Worm (Caenorhabditis elegans) whole organism, L2 larva: Measurements from ENCODE around the gene C28C12.12.

Source experiments
- F13H6.1 ChIP-seq: sonication (generic microtip); optimal IDR thresholded peaks from 2 replicates; lab custom pipeline; 2016; ENCODE audit warnings: missing genetic modification characterization, missing compliant biosample characterization
- ZK546.5 ChIP-seq: sonication (generic microtip); optimal IDR thresholded peaks from 2 replicates; lab custom pipeline; 2017; ENCODE audit warnings: missing biosample characterization, missing genetic modification characterization
- ceh-16 ChIP-seq: fragments of 150-350 bp; optimal IDR thresholded peaks from 2 replicates; lab custom pipeline; 2014; ENCODE audit warnings: missing biosample characterization, missing genetic modification characterization
- ceh-82 ChIP-seq: fragments of 150-350 bp; optimal IDR thresholded peaks from 2 replicates; lab custom pipeline; 2014; ENCODE audit warnings: missing biosample characterization, missing genetic modification characterization
- crh-2 ChIP-seq: sonication (generic microtip); optimal IDR thresholded peaks from 2 replicates; lab custom pipeline; 2017; ENCODE audit warnings: missing biosample characterization, missing genetic modification characterization
- dmd-4 ChIP-seq: sonication (generic microtip); optimal IDR thresholded peaks from 2 replicates; lab custom pipeline; 2017; ENCODE audit warnings: missing biosample characterization, missing genetic modification characterization
- elt-1 ChIP-seq: fragments of 150-350 bp; optimal IDR thresholded peaks from 2 replicates; lab custom pipeline; 2014; ENCODE audit warnings: missing biosample characterization, missing genetic modification characterization
- fos-1 ChIP-seq: fragments of 150-350 bp; optimal IDR thresholded peaks from 2 replicates; lab custom pipeline; 2014; ENCODE audit warnings: missing biosample characterization, missing genetic modification characterization
- gmeb-1 ChIP-seq: fragments of 150-350 bp; optimal IDR thresholded peaks from 2 replicates; lab custom pipeline; 2014; ENCODE audit warnings: missing biosample characterization, missing genetic modification characterization
- lin-13 ChIP-seq: fragments of 150-350 bp; optimal IDR thresholded peaks from 2 replicates; lab custom pipeline; 2014; ENCODE audit warnings: missing biosample characterization, missing genetic modification reagents, missing genetic modification characterization
- lin-39 ChIP-seq: fragments of 150-350 bp; optimal IDR thresholded peaks from 2 replicates; lab custom pipeline; 2014; ENCODE audit warnings: missing biosample characterization, missing genetic modification reagents, missing genetic modification characterization
- lsy-2 ChIP-seq, 2 experiments: fragments of 150-350 bp in 1 of 2; sonication (generic microtip) in 1 of 2; optimal IDR thresholded peaks; 2 replicates each; lab custom pipeline; 2014 to 2017; ENCODE audit warnings: missing biosample characterization in 2 of 2, missing genetic modification characterization in 2 of 2
- mab-5 ChIP-seq: fragments of 150-350 bp; optimal IDR thresholded peaks from 2 replicates; lab custom pipeline; 2014; ENCODE audit warnings: missing biosample characterization, missing genetic modification characterization
- mdl-1 ChIP-seq, 2 experiments: fragments of 150-350 bp in 1 of 2; sonication (generic microtip) in 1 of 2; optimal IDR thresholded peaks; 2 replicates each; lab custom pipeline; 2017; ENCODE audit warnings: missing biosample characterization in 2 of 2, missing genetic modification characterization in 2 of 2
- nhr-12 ChIP-seq: fragments of 150-350 bp; optimal IDR thresholded peaks from 2 replicates; lab custom pipeline; 2014; ENCODE audit warnings: missing biosample characterization, missing genetic modification characterization
- nhr-237 ChIP-seq: fragments of 150-350 bp; optimal IDR thresholded peaks from 2 replicates; lab custom pipeline; 2014; ENCODE audit warnings: missing biosample characterization, missing genetic modification characterization
- nhr-25 ChIP-seq: fragments of 150-350 bp; sonication (generic microtip); optimal IDR thresholded peaks from 3 replicates; lab custom pipeline; 2014; ENCODE audit warnings: missing biosample characterization, missing genetic modification characterization
- nhr-6 ChIP-seq: fragments of 150-350 bp; optimal IDR thresholded peaks from 2 replicates; lab custom pipeline; 2014; ENCODE audit warnings: missing biosample characterization, missing genetic modification characterization
- sem-4 ChIP-seq: fragments of 150-350 bp; optimal IDR thresholded peaks from 2 replicates; lab custom pipeline; 2014; ENCODE audit warnings: missing biosample characterization, missing genetic modification reagents, missing genetic modification characterization
- skn-1 ChIP-seq: sonication (generic microtip); optimal IDR thresholded peaks from 2 replicates; lab custom pipeline; 2017; ENCODE audit warnings: missing biosample characterization, missing genetic modification characterization
- sma-3 ChIP-seq: sonication (generic microtip); optimal IDR thresholded peaks from 2 replicates; lab custom pipeline; 2016; ENCODE audit warnings: missing genetic modification reagents, missing genetic modification characterization, missing compliant biosample characterization
- sma-9 ChIP-seq, 2 experiments: fragments of 150-350 bp in 1 of 2; sonication (generic microtip) in 1 of 2; optimal IDR thresholded peaks; 2 replicates each; lab custom pipeline; 2014 to 2016; ENCODE audit warnings: missing genetic modification characterization in 2 of 2, mild to moderate bottlenecking in 1 of 2, missing biosample characterization in 1 of 2, missing compliant biosample characterization in 1 of 2, missing genetic modification reagents in 1 of 2, moderate library complexity in 1 of 2
- snpc-4 ChIP-seq: fragments of 150-350 bp; optimal IDR thresholded peaks from 2 replicates; lab custom pipeline; 2014; ENCODE audit warnings: missing biosample characterization, missing genetic modification characterization
- unc-39 ChIP-seq: fragments of 150-350 bp; optimal IDR thresholded peaks from 2 replicates; lab custom pipeline; 2014; ENCODE audit warnings: missing biosample characterization, missing genetic modification characterization
- zag-1 ChIP-seq: fragments of 150-350 bp; optimal IDR thresholded peaks from 2 replicates; lab custom pipeline; 2014; ENCODE audit warnings: missing biosample characterization, missing genetic modification characterization
- ztf-1 ChIP-seq: fragments of 200-800 bp; sonication (Bioruptor generic); conservative IDR thresholded peaks from 2 replicates; pipeline ENCODE4 v1.3.6; 2022; ENCODE audit warnings: missing genetic modification characterization, missing compliant biosample characterization
- ztf-4 ChIP-seq: fragments of 150-350 bp; optimal IDR thresholded peaks from 2 replicates; lab custom pipeline; 2014; ENCODE audit warnings: missing biosample characterization, missing genetic modification characterization

Gene C28C12.12

DNA sequence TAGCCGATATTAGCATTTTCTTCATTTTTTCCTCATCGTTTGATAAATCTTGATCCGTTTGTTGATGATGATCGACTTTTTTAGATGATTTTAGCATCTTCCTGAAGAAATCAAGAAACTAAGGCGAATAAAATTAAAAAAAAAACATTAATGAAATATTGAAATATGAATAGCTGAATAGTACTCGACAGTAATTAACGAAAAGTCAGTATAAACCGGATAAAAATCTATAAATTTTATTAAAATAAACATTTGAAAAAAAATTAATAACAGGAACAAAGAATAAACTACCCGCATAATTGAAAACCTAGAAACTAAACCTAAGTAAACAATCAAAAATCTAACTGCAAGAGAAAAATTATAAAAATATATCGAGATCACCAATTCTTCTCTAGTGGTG is at the start of gene C28C12.12:
TSS of gene C28C12.12 (minus strand) at position 101 of the 400 bp plus-strand sequence.
- TF ChIP-seq ceh-16 (tag; lab: Kevin White, UChicago) (no peak), nhr-237 (tag; lab: Kevin White, UChicago) (no peak), sem-4 (tag; lab: Kevin White, UChicago) (no peak), elt-1 (no peak), nhr-12 (tag; lab: Kevin White, UChicago) (no peak), gmeb-1 (tag; lab: Kevin White, UChicago) (no peak)

DNA sequence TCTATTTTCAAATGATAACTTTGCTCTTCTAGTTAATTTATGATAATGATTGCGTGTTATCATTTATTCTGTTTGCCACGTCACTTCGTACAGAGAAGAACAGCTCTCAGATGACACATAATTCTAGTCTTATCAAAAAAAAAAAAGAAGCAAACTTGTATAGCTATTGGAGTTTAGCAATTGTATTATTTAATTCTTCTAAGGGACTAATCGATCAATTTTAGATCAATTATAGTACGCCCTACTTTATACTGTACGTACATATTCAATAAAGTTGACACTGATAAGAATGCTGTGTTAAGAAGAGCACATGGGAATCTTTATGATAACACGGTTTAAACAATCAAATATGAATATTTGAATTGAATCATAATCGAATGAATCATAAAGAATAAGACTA is 46.1 kb upstream of the C28C12.12 start:
- TF ChIP-seq nhr-6 (tag; lab: Kevin White, UChicago): no peak
- no peak for TF ChIP-seq lin-39 (tag; lab: Kevin White, UChicago)
- TF ChIP-seq sma-9 (GFP tag; optimal IDR thresholded peaks at IDR 0.05; lab: Kevin White, UChicago): peak; percentile 19
- no peak for TF ChIP-seq sma-9 (tag; optimal IDR thresholded peaks at IDR 0.05; lab: Kevin White, UChicago)
- no peak for TF ChIP-seq lsy-2 (tag; optimal IDR thresholded peaks at IDR 0.05; lab: Kevin White, UChicago)
- no peak for TF ChIP-seq sem-4 (tag; lab: Kevin White, UChicago)
- no peak for TF ChIP-seq mab-5 (tag; lab: Kevin White, UChicago)
- no peak for TF ChIP-seq zag-1 (tag; lab: Kevin White, UChicago)
- peak; percentile 65 for TF ChIP-seq crh-2 (tag; lab: Kevin White, UChicago)
- no peak for TF ChIP-seq skn-1 (tag; lab: Kevin White, UChicago)
- TF ChIP-seq ceh-16 (tag; lab: Kevin White, UChicago): no peak
- TF ChIP-seq lin-13 (GFP tag; lab: Kevin White, UChicago): no peak
- TF ChIP-seq ZK546.5 (tag; lab: Kevin White, UChicago): no peak
- no peak for TF ChIP-seq ztf-4 (tag; lab: Kevin White, UChicago)
- TF ChIP-seq fos-1 (tag; lab: Kevin White, UChicago): peak; percentile 94
- TF ChIP-seq nhr-237 (tag; lab: Kevin White, UChicago): no peak
- no peak for TF ChIP-seq ztf-1 (GFP tag; lab: Robert Waterston, UW)

DNA sequence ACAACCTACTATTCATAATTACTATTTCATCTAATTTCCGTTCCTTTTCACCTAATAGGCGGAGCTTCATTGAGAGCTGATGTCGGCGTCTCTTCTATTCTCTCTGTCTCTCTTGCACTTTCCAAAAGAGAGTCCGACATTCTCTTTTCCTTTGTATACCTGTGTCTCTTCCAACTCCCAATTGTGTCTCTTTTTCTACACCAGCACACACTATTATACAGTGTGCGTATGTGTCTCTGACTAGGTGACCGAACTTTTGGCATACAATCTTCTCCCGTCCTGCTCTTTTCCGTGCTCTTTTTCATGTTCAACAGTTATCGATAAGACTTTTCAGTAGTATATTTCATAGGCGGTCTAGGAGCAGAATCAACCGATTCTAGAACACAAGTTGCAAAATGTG is 44.1 kb upstream of the C28C12.12 start:
- TF ChIP-seq crh-2 (tag; lab: Kevin White, UChicago) (peak; percentile 29), sma-9 (GFP tag; optimal IDR thresholded peaks at IDR 0.05; lab: Kevin White, UChicago) (peak; percentile 33), sma-9 (tag; optimal IDR thresholded peaks at IDR 0.05; lab: Kevin White, UChicago) (no peak), unc-39 (tag; lab: Kevin White, UChicago) (no peak), fos-1 (tag; lab: Kevin White, UChicago) (peak; percentile 95), F13H6.1 (peak; percentile 25)

DNA sequence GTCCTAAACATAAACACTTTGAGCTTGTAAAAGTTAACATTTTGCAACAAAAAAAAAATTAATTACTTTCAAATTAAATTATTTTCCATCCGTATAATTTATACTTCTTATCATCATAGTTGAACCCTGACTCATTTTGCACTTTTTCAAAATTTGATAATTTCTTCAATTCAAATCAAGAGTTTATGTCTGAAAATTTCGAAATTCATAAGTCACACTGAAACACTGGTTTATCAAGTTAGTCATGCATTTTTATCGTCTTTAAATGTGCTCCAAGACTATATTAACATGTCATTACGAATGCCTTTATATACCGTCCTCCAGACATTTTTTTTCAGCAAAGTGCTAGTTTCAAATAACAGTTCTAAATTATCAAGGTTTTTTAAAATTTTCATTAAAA is 43.5 kb upstream of the C28C12.12 start:
- TF ChIP-seq elt-1 (no peak), nhr-6 (tag; lab: Kevin White, UChicago) (no peak), sma-9 (GFP tag; optimal IDR thresholded peaks at IDR 0.05; lab: Kevin White, UChicago) (peak; percentile 46), sma-9 (tag; optimal IDR thresholded peaks at IDR 0.05; lab: Kevin White, UChicago) (no peak), fos-1 (tag; lab: Kevin White, UChicago) (peak; percentile 95), sma-3 (GFP tag; lab: Kevin White, UChicago) (no peak)

DNA sequence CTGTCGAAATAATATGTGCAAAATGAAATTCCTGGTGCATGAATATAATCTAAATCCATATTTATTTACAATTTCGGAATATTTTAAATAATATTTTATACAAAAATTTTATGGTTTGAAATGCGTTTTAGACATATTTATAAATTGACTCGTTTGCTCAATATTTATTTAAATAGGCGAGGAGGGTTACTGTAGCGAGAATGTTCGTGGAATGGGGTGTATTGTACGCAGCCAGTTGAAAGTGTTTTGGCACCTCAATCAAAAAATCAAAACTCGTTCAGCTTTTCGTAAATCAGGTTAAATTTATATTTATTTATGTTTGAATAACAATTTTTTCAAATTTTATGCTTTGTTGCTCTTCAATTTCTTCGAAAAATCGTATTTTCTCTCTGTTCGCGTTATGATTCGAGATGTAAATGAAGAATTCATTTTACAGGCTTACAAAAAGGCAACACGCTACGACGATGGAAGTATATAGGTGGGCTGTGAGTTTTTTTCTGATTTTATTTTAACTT is 42.6 kb upstream of the C28C12.12 start, which contains the start of gene hyl-1:
TSS of gene hyl-1 (plus strand) at position 465 of the 515 bp plus-strand sequence.
- TF ChIP-seq nhr-25 (tag; lab: Kevin White, UChicago): no peak
- TF ChIP-seq dmd-4 (tag; lab: Kevin White, UChicago): no peak
- no peak for TF ChIP-seq unc-39 (tag; lab: Kevin White, UChicago)

DNA sequence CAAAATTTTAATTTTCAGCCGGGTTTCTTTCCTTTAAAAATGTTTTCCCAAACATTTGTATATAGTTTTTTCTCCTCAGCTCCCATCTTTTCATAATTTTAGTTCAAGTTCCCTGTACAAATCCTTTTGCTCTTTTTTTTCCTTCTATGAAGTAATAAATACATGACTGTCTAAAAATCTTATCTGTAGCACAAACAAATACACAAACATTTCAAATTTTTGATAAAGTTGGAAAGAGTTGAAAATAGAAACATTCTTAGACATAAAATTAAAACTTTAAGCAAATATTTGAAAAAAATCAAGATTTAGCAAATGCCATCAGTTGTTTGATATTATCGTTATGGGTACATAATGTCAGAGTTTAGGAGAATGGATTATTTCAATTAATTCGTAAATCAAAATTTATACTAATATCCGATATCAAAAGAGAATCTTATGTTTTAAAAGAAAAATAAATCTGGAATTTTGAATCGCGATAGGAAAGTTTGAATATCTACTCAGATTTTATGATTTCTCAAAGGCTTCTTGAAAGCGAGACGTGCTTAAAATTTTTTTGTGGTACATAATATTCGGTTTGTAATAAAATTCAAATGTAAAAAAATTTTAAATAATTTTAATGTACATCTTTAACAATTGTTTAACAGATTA is 42.0 kb upstream of the C28C12.12 start:
- TF ChIP-seq mdl-1 (tag; optimal IDR thresholded peaks at IDR 0.05; lab: Kevin White, UChicago) (no peak), lin-13 (GFP tag; lab: Kevin White, UChicago) (peak; percentile 0), snpc-4 (tag; lab: Kevin White, UChicago) (no peak), sma-3 (GFP tag; lab: Kevin White, UChicago) (peak; percentile 36), gmeb-1 (tag; lab: Kevin White, UChicago) (peak; percentile 18), sma-9 (GFP tag; optimal IDR thresholded peaks at IDR 0.05; lab: Kevin White, UChicago) (no peak), sma-9 (tag; optimal IDR thresholded peaks at IDR 0.05; lab: Kevin White, UChicago) (no peak), ceh-82 (no peak), ztf-1 (GFP tag; lab: Robert Waterston, UW) (no peak)
